Fruit fly (Drosophila melanogaster) whole organism, wandering third instar larva: ENCODE results near the gene CG33932.

Experiments used
- CG32264 ChIP-seq: fragments of 200-800 bp; sonication (Bioruptor generic); optimal IDR thresholded peaks from 2 replicates; lab custom pipeline; 2016; ENCODE audit warnings: missing biosample characterization, missing genetic modification characterization
- CG9705 ChIP-seq: fragments of 200-800 bp; sonication (Bioruptor generic); optimal IDR thresholded peaks from 2 replicates; lab custom pipeline; 2018; ENCODE audit warnings: missing biosample characterization, mild to moderate bottlenecking, missing genetic modification characterization
- Jra ChIP-seq: sonication (Bioruptor generic); optimal IDR thresholded peaks from 2 replicates; lab custom pipeline; 2016; ENCODE audit warnings: missing biosample characterization, missing genetic modification characterization
- Mio ChIP-seq: sonication (Bioruptor generic); optimal IDR thresholded peaks from 2 replicates; lab custom pipeline; 2016; ENCODE audit warnings: missing biosample characterization, missing genetic modification characterization
- OdsH ChIP-seq: fragments of 200-800 bp; sonication (Bioruptor generic); optimal IDR thresholded peaks from 2 replicates; lab custom pipeline; 2016; ENCODE audit warnings: missing biosample characterization, mild to moderate bottlenecking, missing genetic modification characterization
- Vsx2 ChIP-seq: fragments of 200-300, 225-300 bp; sonication (Bioruptor generic); optimal IDR thresholded peaks from 2 replicates; lab custom pipeline; 2018; ENCODE audit warnings: missing biosample characterization, missing genetic modification characterization; ENCODE audit not compliant: partially characterized antibody
- br ChIP-seq: fragments of 200-800 bp; sonication (Bioruptor generic); optimal IDR thresholded peaks from 2 replicates; lab custom pipeline; 2016; ENCODE audit warnings: missing biosample characterization, missing genetic modification characterization
- dmrt93B ChIP-seq: fragments of 200-800 bp; sonication (Bioruptor generic); optimal IDR thresholded peaks from 2 replicates; lab custom pipeline; 2018; ENCODE audit warnings: missing biosample characterization, mild to moderate bottlenecking, missing genetic modification characterization
- ey ChIP-seq: fragments of 200-800 bp; sonication (Bioruptor generic); optimal IDR thresholded peaks from 2 replicates; lab custom pipeline; 2016; ENCODE audit warnings: missing biosample characterization, missing genetic modification characterization
- foxo ChIP-seq, 2 experiments: fragments of 200-800 bp; sonication (Bioruptor generic); optimal IDR thresholded peaks; 2 replicates in 1 of 2; 3 replicates in 1 of 2; lab custom pipeline; 2016 to 2017; ENCODE audit warnings: missing biosample characterization in 2 of 2, missing genetic modification characterization in 2 of 2
- jim ChIP-seq: fragments of 175-275, 200-325 bp; sonication (Bioruptor generic); optimal IDR thresholded peaks from 2 replicates; lab custom pipeline; 2016; ENCODE audit warnings: missing biosample characterization, mild to moderate bottlenecking, missing genetic modification characterization
- lola ChIP-seq: fragments of >200 bp; optimal IDR thresholded peaks from 2 replicates; lab custom pipeline; 2017; ENCODE audit warnings: missing biosample characterization, missing genetic modification characterization
- psq ChIP-seq: fragments of 200-800 bp; sonication (Bioruptor generic); optimal IDR thresholded peaks from 3 replicates; lab custom pipeline; 2017; ENCODE audit warnings: missing biosample characterization, mild to moderate bottlenecking, missing genetic modification characterization, moderate library complexity
- usp ChIP-seq: fragments of >200 bp; optimal IDR thresholded peaks from 2 replicates; lab custom pipeline; 2017; ENCODE audit warnings: missing biosample characterization, missing genetic modification characterization

DNA sequence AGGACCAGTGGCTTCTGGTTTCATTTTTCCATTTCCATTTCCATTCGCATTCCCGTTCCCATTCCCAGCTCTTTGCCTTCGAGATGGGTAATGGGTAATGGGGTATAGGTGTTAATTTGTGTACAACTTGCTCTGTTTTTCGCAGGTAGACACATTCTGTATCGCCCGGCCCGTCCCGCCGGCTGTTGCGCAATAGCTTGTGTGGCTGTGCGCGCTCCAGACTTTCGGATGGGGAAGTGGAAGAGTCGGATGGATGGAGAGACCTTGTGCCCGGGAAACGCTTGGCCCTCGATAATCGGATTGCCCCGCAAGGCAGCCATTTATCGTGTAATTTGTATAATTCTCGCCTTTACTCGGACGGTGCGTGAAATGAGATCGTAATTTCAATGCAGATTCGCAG is 9.5 kb downstream of the CG33932 start:
- TF ChIP-seq Jra = no peak
- TF ChIP-seq psq (GFP tag; lab: Kevin White, UChicago) = no peak
- no peak for TF ChIP-seq foxo (GFP tag; optimal IDR thresholded peaks at IDR 0.05; lab: Kevin White, UChicago)
- no peak for TF ChIP-seq br (GFP tag; lab: Kevin White, UChicago)
- no peak for TF ChIP-seq usp (GFP tag; lab: Kevin White, UChicago)
- TF ChIP-seq OdsH = no peak
- TF ChIP-seq jim (GFP tag; lab: Kevin White, UChicago) = no peak
- no peak for TF ChIP-seq Mio (GFP tag; lab: Kevin White, UChicago)
- no peak for TF ChIP-seq lola (GFP tag; lab: Kevin White, UChicago)
- TF ChIP-seq CG9705 (GFP tag; lab: Kevin White, UChicago) = no peak
- TF ChIP-seq dmrt93B (GFP tag; lab: Kevin White, UChicago) = no peak
- TF ChIP-seq ey (GFP tag; lab: Kevin White, UChicago) = no peak
- no peak for TF ChIP-seq Vsx2 (GFP tag; lab: Kevin White, UChicago)
- TF ChIP-seq CG32264 (GFP tag; lab: Kevin White, UChicago) = no peak
